Worm (Caenorhabditis elegans): Measurements from ENCODE around the gene parp-2.
A peak's percentile ranks its signal among the peaks of the same experiment; 100 is the strongest.

Gene parp-2

DNA sequence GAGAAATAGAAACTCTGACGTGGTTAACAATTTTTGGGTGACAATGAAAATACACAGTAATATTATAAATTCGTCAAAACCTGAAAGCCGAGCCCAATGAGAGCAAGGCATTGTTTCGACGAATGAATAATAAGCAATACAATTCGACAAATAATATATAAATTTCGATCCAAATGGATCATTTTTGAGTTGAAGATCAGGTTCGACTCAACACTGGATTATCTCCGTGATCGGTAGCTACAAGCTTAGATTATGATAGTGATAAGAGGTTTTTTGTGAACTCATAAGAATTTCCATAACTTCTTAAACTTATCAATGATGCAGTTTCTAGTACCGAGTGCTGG, 25.0 kb downstream of the parp-2 start:
- TF ChIP-seq rnt-1 (tag; optimal IDR thresholded peaks at IDR 0.05) (no peak), ceh-34 (tag; optimal IDR thresholded peaks at IDR 0.05) (no peak), K09A11.1 (tag; optimal IDR thresholded peaks at IDR 0.05; ENCODE audit: insufficient read depth) (no peak), hlh-15 (tag; optimal IDR thresholded peaks at IDR 0.05) (no peak), ahr-1 (tag; optimal IDR thresholded peaks at IDR 0.05) (no peak), ama-1 (optimal IDR thresholded peaks at IDR 0.05) (no peak), ceh-9 (tag; optimal IDR thresholded peaks at IDR 0.05) (no peak)

DNA sequence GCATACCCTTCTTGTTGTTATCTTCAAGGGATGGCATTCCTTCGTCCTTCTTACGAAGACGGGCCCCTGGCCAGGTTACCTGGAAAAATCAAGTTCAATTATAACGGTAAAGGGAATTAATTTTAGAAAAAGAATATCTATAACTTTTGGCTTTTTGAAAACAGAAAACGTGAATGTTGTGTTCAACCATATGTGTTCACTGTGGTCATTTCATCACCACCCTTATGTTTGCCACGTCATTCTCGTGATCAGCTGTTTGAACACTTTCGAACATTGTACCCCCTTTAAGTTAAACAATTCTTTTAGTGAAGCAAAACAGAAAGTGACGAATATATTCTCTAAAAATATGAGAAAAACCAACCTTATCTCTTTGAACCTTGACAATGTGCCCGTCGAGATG, 25.9 kb downstream of the parp-2 start:
- TF ChIP-seq ceh-19 (GFP tag; optimal IDR thresholded peaks at IDR 0.05) (no peak), mec-3 (tag; optimal IDR thresholded peaks at IDR 0.05; ENCODE audit: borderline replicate concordance) (no peak), fkh-10 (GFP tag; optimal IDR thresholded peaks at IDR 0.05) (no peak), ceh-22 (tag; optimal IDR thresholded peaks at IDR 0.05) (no peak), rnt-1 (tag; optimal IDR thresholded peaks at IDR 0.05) (no peak), C08G9.2 (tag; optimal IDR thresholded peaks at IDR 0.05) (no peak), ceh-45 (GFP tag; IDR thresholded peaks at IDR 0.05) (no peak), che-1 (tag; optimal IDR thresholded peaks at IDR 0.05) (no peak), ref-2 (tag; optimal IDR thresholded peaks at IDR 0.05) (no peak), T23F11.4 (GFP tag; optimal IDR thresholded peaks at IDR 0.05) (no peak), C38D4.7 (GFP tag; optimal IDR thresholded peaks at IDR 0.05) (no peak), lin-11 (tag; optimal IDR thresholded peaks at IDR 0.05) (no peak), hlh-13 (GFP tag; optimal IDR thresholded peaks at IDR 0.05) (no peak), odd-2 (tag; optimal IDR thresholded peaks at IDR 0.05) (no peak), dve-1 (tag; optimal IDR thresholded peaks at IDR 0.05) (no peak)

DNA sequence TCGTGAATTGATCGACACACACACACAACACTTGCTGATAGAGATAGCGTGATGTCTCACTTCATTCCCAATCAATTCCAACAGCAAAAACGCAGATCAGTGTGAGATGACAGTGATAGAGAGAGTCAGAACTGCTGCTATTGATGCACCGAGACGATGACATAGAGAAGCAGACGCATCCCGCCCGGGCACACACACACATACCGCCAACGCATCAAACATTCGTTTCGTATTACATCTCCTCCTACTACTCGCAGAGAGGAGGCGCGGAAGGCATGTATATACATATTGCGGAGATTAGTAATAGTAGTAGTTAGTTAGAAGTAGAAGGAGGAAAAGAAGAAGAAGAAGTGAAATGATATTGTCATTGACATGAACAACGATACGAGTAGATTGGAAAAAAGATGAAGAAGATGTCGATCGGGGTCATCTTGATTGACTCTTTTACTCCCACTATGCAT, 26.6 kb downstream of the parp-2 start:
- TF ChIP-seq lim-6 (tag; optimal IDR thresholded peaks at IDR 0.05) (no peak), zip-5 (tag; optimal IDR thresholded peaks at IDR 0.05) (no peak), gmeb-2 (tag; optimal IDR thresholded peaks at IDR 0.05) (no peak), che-1 (tag; optimal IDR thresholded peaks at IDR 0.05) (no peak), madf-2 (tag; optimal IDR thresholded peaks at IDR 0.05) (peak; percentile 33), ref-2 (tag; optimal IDR thresholded peaks at IDR 0.05) (no peak), tbx-7 (tag; optimal IDR thresholded peaks at IDR 0.05) (no peak), hlh-6 (tag; optimal IDR thresholded peaks at IDR 0.05) (no peak), F13H6.1 (tag; optimal IDR thresholded peaks at IDR 0.05) (no peak), hlh-13 (GFP tag; optimal IDR thresholded peaks at IDR 0.05) (no peak), hlh-30 (tag; optimal IDR thresholded peaks at IDR 0.05; ENCODE audit: insufficient read depth) (no peak), elt-2 (tag; optimal IDR thresholded peaks at IDR 0.05) (peak; percentile 55), C38D4.7 (GFP tag; optimal IDR thresholded peaks at IDR 0.05) (no peak), pqm-1 (tag; optimal IDR thresholded peaks at IDR 0.05) (no peak), fkh-10 (GFP tag; optimal IDR thresholded peaks at IDR 0.05) (no peak), dmd-4 (tag; optimal IDR thresholded peaks at IDR 0.05; ENCODE audit: borderline replicate concordance) (no peak), sox-4 (tag; optimal IDR thresholded peaks at IDR 0.05) (no peak), ceh-14 (tag; optimal IDR thresholded peaks at IDR 0.05) (no peak), unc-42 (tag; optimal IDR thresholded peaks at IDR 0.05) (no peak), ceh-24 (tag; optimal IDR thresholded peaks at IDR 0.05) (no peak), ceh-31 (tag; optimal IDR thresholded peaks at IDR 0.05) (no peak), ceh-22 (tag; optimal IDR thresholded peaks at IDR 0.05) (no peak), elt-4 (tag; optimal IDR thresholded peaks at IDR 0.05) (no peak), ztf-16 (tag; optimal IDR thresholded peaks at IDR 0.05) (no peak), nhr-232 (tag; optimal IDR thresholded peaks at IDR 0.05) (no peak), pros-1 (tag; optimal IDR thresholded peaks at IDR 0.05) (no peak), nhr-11 (tag; optimal IDR thresholded peaks at IDR 0.05) (no peak), eyg-1 (tag; optimal IDR thresholded peaks at IDR 0.05) (no peak), C08G9.2 (tag; optimal IDR thresholded peaks at IDR 0.05) (no peak), unc-55 (GFP tag; optimal IDR thresholded peaks at IDR 0.05) (peak; percentile 82), hlh-15 (tag; optimal IDR thresholded peaks at IDR 0.05) (no peak), ceh-34 (tag; optimal IDR thresholded peaks at IDR 0.05) (peak; percentile 89), odd-2 (tag; optimal IDR thresholded peaks at IDR 0.05) (no peak), pax-1 (tag; optimal IDR thresholded peaks at IDR 0.05) (no peak), ceh-48 (tag; optimal IDR thresholded peaks at IDR 0.05) (no peak), ttx-3 (tag; optimal IDR thresholded peaks at IDR 0.05) (no peak), nfya-1 (tag; optimal IDR thresholded peaks at IDR 0.05) (peak; percentile 36), ceh-9 (tag; optimal IDR thresholded peaks at IDR 0.05) (no peak), fax-1 (tag; optimal IDR thresholded peaks at IDR 0.05) (no peak)
